Worm (Caenorhabditis elegans) whole organism, L1 larva: ENCODE measurements around the gene ptr-24.

Source experiments
- C04F5.9 ChIP-seq: sonication (generic microtip); optimal IDR thresholded peaks from 2 replicates; lab custom pipeline; 2016; ENCODE audit warnings: missing genetic modification characterization, missing compliant biosample characterization
- F16B12.6 ChIP-seq: fragments of 150-350 bp; optimal IDR thresholded peaks from 2 replicates; lab custom pipeline; 2014; ENCODE audit warnings: missing biosample characterization, missing genetic modification characterization
- Y116A8C.19 ChIP-seq: sonication (generic microtip); optimal IDR thresholded peaks from 2 replicates; lab custom pipeline; 2016; ENCODE audit warnings: missing compliant biosample characterization, missing genetic modification characterization, borderline replicate concordance
- blmp-1 ChIP-seq: fragments of 150-350 bp; optimal IDR thresholded peaks from 2 replicates; lab custom pipeline; 2014; ENCODE audit warnings: missing biosample characterization, missing genetic modification characterization
- ceh-82 ChIP-seq, 3 experiments: fragments of 150-350 bp in 1 of 3; sonication (generic microtip) in 2 of 3; optimal IDR thresholded peaks; 2 replicates each; lab custom pipeline; 2014 to 2017; ENCODE audit warnings: missing biosample characterization in 3 of 3, missing genetic modification characterization in 3 of 3
- ceh-88 ChIP-seq: fragments of 200-800 bp; sonication (Bioruptor generic); IDR thresholded peaks from 2 replicates; pipeline ENCODE4 v1.3.6; 2022; ENCODE audit warnings: missing genetic modification characterization, missing compliant biosample characterization
- dpl-1 ChIP-seq, 3 experiments: fragments of 150-350 bp in 2 of 3; sonication (generic microtip) in 1 of 3; optimal IDR thresholded peaks; 2 replicates each; lab custom pipeline; 2014 to 2017; ENCODE audit warnings: missing biosample characterization in 3 of 3, missing genetic modification characterization in 3 of 3, missing genetic modification reagents in 3 of 3
- dsc-1 ChIP-seq: sonication (generic microtip); optimal IDR thresholded peaks from 2 replicates; lab custom pipeline; 2016; ENCODE audit warnings: mild to moderate bottlenecking, missing genetic modification characterization, missing compliant biosample characterization
- efl-1 ChIP-seq, 4 experiments: fragments of 150-350 bp; optimal IDR thresholded peaks in 3 of 4; peaks in 1 of 4; 1 replicate in 1 of 4; 2 replicates in 3 of 4; lab custom pipeline; 2014; ENCODE audit warnings: missing biosample characterization in 2 of 4, missing genetic modification characterization in 2 of 4, missing genetic modification reagents in 2 of 4
- egl-13 ChIP-seq: sonication (generic microtip); optimal IDR thresholded peaks from 2 replicates; lab custom pipeline; 2016; ENCODE audit warnings: missing genotype, missing genetic modification reagents, missing genetic modification characterization, missing compliant biosample characterization
- egl-27 ChIP-seq, 2 experiments: fragments of 150-350 bp in 1 of 2; sonication (generic microtip); optimal IDR thresholded peaks; 3 replicates each; lab custom pipeline; 2017 to 2018; ENCODE audit warnings: missing biosample characterization in 2 of 2, missing genetic modification characterization in 2 of 2, missing genetic modification reagents in 2 of 2
- elt-2 ChIP-seq: sonication (generic microtip); optimal IDR thresholded peaks from 2 replicates; lab custom pipeline; 2016; ENCODE audit warnings: missing genetic modification characterization, mild to moderate bottlenecking, inconsistent platforms, missing compliant biosample characterization, missing genetic modification reagents
- fkh-10 ChIP-seq: sonication (generic microtip); optimal IDR thresholded peaks from 2 replicates; lab custom pipeline; 2017; ENCODE audit warnings: missing biosample characterization, missing genetic modification reagents, missing genetic modification characterization
- fkh-4 ChIP-seq: sonication (generic microtip); optimal IDR thresholded peaks from 2 replicates; lab custom pipeline; 2016; ENCODE audit warnings: missing compliant biosample characterization, missing genetic modification characterization, borderline replicate concordance
- fkh-8 ChIP-seq: sonication (generic microtip); optimal IDR thresholded peaks from 2 replicates; lab custom pipeline; 2016; ENCODE audit warnings: mild to moderate bottlenecking, missing genetic modification characterization, missing compliant biosample characterization
- fos-1 ChIP-seq: fragments of 150-350 bp; optimal IDR thresholded peaks from 2 replicates; lab custom pipeline; 2014; ENCODE audit warnings: missing biosample characterization, missing genetic modification characterization
- grh-1 ChIP-seq: fragments of 200-800 bp; sonication (Bioruptor generic); IDR thresholded peaks from 2 replicates; pipeline ENCODE4 v1.3.6; 2022; ENCODE audit warnings: missing genetic modification reagents, missing genetic modification characterization, missing compliant biosample characterization
- hlh-4 ChIP-seq: sonication (generic microtip); optimal IDR thresholded peaks from 2 replicates; lab custom pipeline; 2016; ENCODE audit warnings: mild to moderate bottlenecking, missing genetic modification characterization, missing compliant biosample characterization
- lin-14 ChIP-seq: fragments of 200-800 bp; sonication (Bioruptor generic); optimal IDR thresholded peaks from 2 replicates; lab custom pipeline; 2018; ENCODE audit warnings: mild to moderate bottlenecking, missing genetic modification characterization, moderate library complexity, missing compliant biosample characterization
- lin-39 ChIP-seq: fragments of 150-350 bp; optimal IDR thresholded peaks from 2 replicates; lab custom pipeline; 2014; ENCODE audit warnings: missing biosample characterization, missing genetic modification reagents, missing genetic modification characterization
- lir-3 ChIP-seq: sonication (generic microtip); optimal IDR thresholded peaks from 2 replicates; lab custom pipeline; 2016; ENCODE audit warnings: mild to moderate bottlenecking, missing genetic modification characterization, moderate library complexity, missing compliant biosample characterization; ENCODE audit not compliant: poor library complexity
- lsy-2 ChIP-seq, 2 experiments: fragments of 150-350 bp; optimal IDR thresholded peaks; 2 replicates each; lab custom pipeline; 2014; ENCODE audit warnings: missing biosample characterization in 2 of 2, missing genetic modification characterization in 2 of 2
- mep-1 ChIP-seq: fragments of 150-350 bp; optimal IDR thresholded peaks from 2 replicates; lab custom pipeline; 2014; ENCODE audit warnings: missing biosample characterization, missing genetic modification characterization
- nhr-11 ChIP-seq: fragments of 150-350 bp; optimal IDR thresholded peaks from 2 replicates; lab custom pipeline; 2014; ENCODE audit warnings: missing biosample characterization, missing genetic modification characterization
- nhr-19 ChIP-seq: fragments of 200-800 bp; sonication (Bioruptor generic); conservative IDR thresholded peaks from 2 replicates; pipeline ENCODE4 v1.3.6; 2022; ENCODE audit warnings: missing genetic modification characterization, missing compliant biosample characterization
- nhr-20 ChIP-seq: sonication (generic microtip); optimal IDR thresholded peaks from 2 replicates; lab custom pipeline; 2016; ENCODE audit warnings: mild to moderate bottlenecking, missing genetic modification characterization, missing compliant biosample characterization
- nhr-47 ChIP-seq: sonication (generic microtip); optimal IDR thresholded peaks from 2 replicates; lab custom pipeline; 2016; ENCODE audit warnings: mild to moderate bottlenecking, missing genetic modification characterization, moderate library complexity, missing compliant biosample characterization
- nhr-71 ChIP-seq: sonication (generic microtip); optimal IDR thresholded peaks from 2 replicates; lab custom pipeline; 2016; ENCODE audit warnings: mild to moderate bottlenecking, missing genetic modification characterization, moderate library complexity, missing compliant biosample characterization
- nhr-76 ChIP-seq: sonication (generic microtip); optimal IDR thresholded peaks from 2 replicates; lab custom pipeline; 2017; ENCODE audit warnings: missing biosample characterization, missing genetic modification characterization
- pag-3 ChIP-seq: sonication (generic microtip); optimal IDR thresholded peaks from 2 replicates; lab custom pipeline; 2017; ENCODE audit warnings: missing genetic modification characterization, mild to moderate bottlenecking, missing compliant biosample characterization, antibody characterized with exemption, borderline replicate concordance; ENCODE audit not compliant: insufficient read depth
- rnt-1 ChIP-seq: sonication (generic microtip); optimal IDR thresholded peaks from 2 replicates; lab custom pipeline; 2016; ENCODE audit warnings: mild to moderate bottlenecking, missing genetic modification characterization, moderate library complexity, missing compliant biosample characterization
- snu-23 ChIP-seq: sonication (generic microtip); optimal IDR thresholded peaks from 2 replicates; lab custom pipeline; 2016; ENCODE audit warnings: missing genetic modification characterization, missing compliant biosample characterization
- sox-4 ChIP-seq: sonication (generic microtip); optimal IDR thresholded peaks from 2 replicates; lab custom pipeline; 2016; ENCODE audit warnings: missing genetic modification characterization, missing compliant biosample characterization
- tbx-2 ChIP-seq: sonication (generic microtip); optimal IDR thresholded peaks from 2 replicates; lab custom pipeline; 2016; ENCODE audit warnings: missing genetic modification characterization, missing compliant biosample characterization
- unc-98 ChIP-seq: fragments of 200-800 bp; sonication (Bioruptor generic); IDR thresholded peaks from 2 replicates; pipeline ENCODE4 v1.3.6; 2022; ENCODE audit warnings: missing genetic modification characterization, missing compliant biosample characterization
- zag-1 ChIP-seq: fragments of 150-350 bp; optimal IDR thresholded peaks from 2 replicates; lab custom pipeline; 2014; ENCODE audit warnings: missing biosample characterization, missing genetic modification characterization
- ztf-11 ChIP-seq, 2 experiments: sonication (generic microtip); optimal IDR thresholded peaks; 2 replicates each; lab custom pipeline; 2016 to 2017; ENCODE audit warnings: missing genetic modification characterization in 2 of 2, missing biosample characterization in 1 of 2, missing compliant biosample characterization in 1 of 2

ptr-24 gene

ce11 chrX:13368283-13368682 lies 30.5 kb downstream of the ptr-24 start (continued):
- TF ChIP-seq C04F5.9 (no peak), fos-1 (tag; lab: Kevin White, UChicago) (no peak), nhr-76 (no peak), fkh-4 (tag; lab: Kevin White, UChicago) (no peak), lir-3 (tag; lab: Kevin White, UChicago) (no peak), blmp-1 (peak; percentile 53), pag-3 (no peak), ceh-88 (no peak), unc-98 (GFP tag; lab: Robert Waterston, UW) (no peak), sox-4 (tag; lab: Kevin White, UChicago) (no peak), fkh-8 (tag; lab: Kevin White, UChicago) (no peak), nhr-20 (peak; percentile 5), mep-1 (tag; lab: Kevin White, UChicago) (no peak), fkh-10 (no peak), lin-39 (no peak), zag-1 (no peak)

ce11 chrX:13376185-13376584 lies 38.4 kb downstream of the ptr-24 start:
- TF ChIP-seq ceh-82 (tag; optimal IDR thresholded peaks at IDR 0.05; lab: Kevin White, UChicago): no peak
- no peak for TF ChIP-seq efl-1 (optimal IDR thresholded peaks at IDR 0.05; lab: Kevin White, UChicago)
- TF ChIP-seq efl-1 (GFP tag; optimal IDR thresholded peaks at IDR 0.05 in 1 of 2; lab: Kevin White, UChicago): peak in 1 of 2 experiments; percentile 62
- TF ChIP-seq elt-2 (tag; lab: Kevin White, UChicago): no peak
- TF ChIP-seq, all 84 proteins: peak for 1

- TF ChIP-seq nhr-47 (tag; lab: Kevin White, UChicago) (no peak), grh-1 (no peak)
Observed at ce11 chrX:13376851-13377250, 39.0 kb downstream of the ptr-24 start, which contains the start of the genes C49F8.14 and gem-1. Gene C49F8.14, minus strand, starts transcription at chrX:13376949. Gene gem-1, minus strand, starts transcription at chrX:13376992.

- peak; percentile 72 for TF ChIP-seq nhr-11 (tag; lab: Kevin White, UChicago)
- TF ChIP-seq dsc-1 (tag; lab: Kevin White, UChicago): no peak
- TF ChIP-seq, all 84 proteins: peak for 1
Observed at ce11 chrX:13379072-13379471, 41.2 kb downstream of the ptr-24 start.

- TF ChIP-seq hlh-4 (tag; lab: Kevin White, UChicago) (no peak), tbx-2 (tag; lab: Kevin White, UChicago) (no peak), ceh-82 (tag; optimal IDR thresholded peaks at IDR 0.05; lab: Kevin White, UChicago) (peak in 1 of 3 experiments; percentile 18), egl-27 (tag; optimal IDR thresholded peaks at IDR 0.05; lab: Kevin White, UChicago) (no peak), fkh-10 (no peak), fkh-8 (tag; lab: Kevin White, UChicago) (peak; percentile 33), F16B12.6 (tag; lab: Kevin White, UChicago) (no peak), unc-98 (GFP tag; lab: Robert Waterston, UW) (no peak), lin-14 (GFP tag; lab: Kevin White, UChicago) (peak; percentile 20), grh-1 (no peak), nhr-76 (no peak)
Observed at ce11 chrX:13380988-13381742, 43.3 kb downstream of the ptr-24 start.

- TF ChIP-seq fkh-4 (tag; lab: Kevin White, UChicago) (no peak), nhr-71 (tag; lab: Kevin White, UChicago) (peak; percentile 70), rnt-1 (tag; lab: Kevin White, UChicago) (peak; percentile 61), snu-23 (peak; percentile 28), lsy-2 (tag; optimal IDR thresholded peaks at IDR 0.05; lab: Kevin White, UChicago) (peak; percentile 4 to 34), ztf-11 (tag; optimal IDR thresholded peaks at IDR 0.05; lab: Kevin White, UChicago) (no peak), nhr-20 (peak; percentile 9), grh-1 (no peak), egl-13 (no peak), lin-14 (GFP tag; lab: Kevin White, UChicago) (peak; percentile 64), nhr-19 (peak; percentile 38), mep-1 (tag; lab: Kevin White, UChicago) (peak; percentile 32), dpl-1 (GFP tag; optimal IDR thresholded peaks at IDR 0.05; lab: Kevin White, UChicago) (no peak), blmp-1 (no peak), Y116A8C.19 (tag; lab: Kevin White, UChicago) (no peak)
Observed at ce11 chrX:13383273-13383672, 45.4 kb downstream of the ptr-24 start.
